Worm (Caenorhabditis elegans): Measurements from ENCODE around the gene Y37E11B.7.
"Not testable (repeated sequence)": the region's sequence is repeated elsewhere in the genome, so short reads cannot be mapped to it uniquely, and the experiment has no call there.

Gene Y37E11B.7

ce11 chrIV:3582806-3583205 is 17.2 kb downstream of the Y37E11B.7 start, which contains the start of gene blos-7:
Gene blos-7, minus strand, starts transcription at chrIV:3582906.
- TF ChIP-seq ama-1 (optimal IDR thresholded peaks at IDR 0.05); flt-1 (GFP tag; IDR thresholded peaks at IDR 0.05); F13C5.2 (tag; optimal IDR thresholded peaks at IDR 0.05): not testable (repeated sequence)

DNA sequence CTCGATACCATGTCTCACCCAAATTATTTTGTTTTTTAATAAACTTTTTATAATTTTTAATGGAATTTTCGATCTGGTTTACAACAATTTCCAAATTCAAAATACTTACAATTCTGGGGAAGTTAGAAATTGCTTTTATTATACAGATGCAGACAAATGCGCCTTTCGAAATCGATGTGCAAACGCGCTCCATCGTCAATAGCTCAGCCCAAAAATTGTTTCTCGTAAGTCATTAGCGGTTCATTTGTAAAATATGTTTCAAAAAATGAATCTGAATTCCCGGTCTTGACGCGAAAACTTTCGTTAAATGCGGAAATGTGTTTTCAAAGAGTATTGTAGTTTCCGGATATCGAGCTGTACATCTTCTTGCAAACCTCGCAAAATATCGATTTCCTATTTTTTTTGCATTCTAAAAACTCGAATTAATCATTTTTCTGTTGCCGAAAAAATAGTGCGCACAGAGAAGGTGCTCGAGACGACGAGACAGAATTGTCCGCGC is 20.4 kb downstream of the Y37E11B.7 start, which contains the start of gene Y37E11B.1:
Gene Y37E11B.1, plus strand, starts transcription at position 145 of the 499 bp plus-strand sequence.
- TF ChIP-seq scrt-1 (GFP tag; IDR thresholded peaks at IDR 0.05) (no peak), ets-7 (tag; optimal IDR thresholded peaks at IDR 0.05) (no peak), ceh-36 (tag; optimal IDR thresholded peaks at IDR 0.05) (no peak), pes-1 (GFP tag; IDR thresholded peaks at IDR 0.05) (no peak), ceh-13 (GFP tag; optimal IDR thresholded peaks at IDR 0.05) (no peak), ama-1 (optimal IDR thresholded peaks at IDR 0.05) (no peak), hnd-1 (tag; optimal IDR thresholded peaks at IDR 0.05) (no peak), sea-1 (GFP tag; conservative IDR thresholded peaks at IDR 0.05) (no peak), tra-4 (tag; optimal IDR thresholded peaks at IDR 0.05) (no peak), hmg-4 (GFP tag; optimal IDR thresholded peaks at IDR 0.05) (no peak), tbx-37 (GFP tag; conservative IDR thresholded peaks at IDR 0.05) (no peak), aly-1 (tag; optimal IDR thresholded peaks at IDR 0.05) (no peak), flt-1 (GFP tag; IDR thresholded peaks at IDR 0.05) (no peak), hmbx-1 (tag; optimal IDR thresholded peaks at IDR 0.05) (no peak)

DNA sequence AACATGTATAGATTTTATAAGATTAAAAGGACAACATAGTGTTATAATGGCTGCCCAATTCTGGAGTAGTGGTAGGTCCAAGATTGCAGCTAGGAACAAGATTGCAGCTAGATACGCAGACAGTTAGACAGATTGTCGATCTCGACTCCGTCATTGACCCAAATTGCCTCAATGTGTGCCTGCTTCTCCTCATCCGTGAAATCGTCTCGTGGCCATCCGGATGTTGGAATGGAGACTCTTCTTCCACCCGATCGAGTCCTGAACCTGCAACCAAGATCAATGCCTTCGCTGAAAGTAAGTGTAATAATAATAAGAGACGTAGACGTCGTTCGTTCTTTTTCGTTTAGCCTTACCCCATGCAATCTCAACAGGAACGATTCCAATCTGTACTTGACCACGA is 21.3 kb downstream of the Y37E11B.7 start:
- no peak for TF ChIP-seq sea-1 (GFP tag; conservative IDR thresholded peaks at IDR 0.05)
- no peak for TF ChIP-seq tbx-37 (GFP tag; conservative IDR thresholded peaks at IDR 0.05)
- no peak for TF ChIP-seq hnd-1 (tag; optimal IDR thresholded peaks at IDR 0.05)
- TF ChIP-seq tbx-11 (GFP tag; IDR thresholded peaks at IDR 0.05) = no peak
- TF ChIP-seq scrt-1 (GFP tag; IDR thresholded peaks at IDR 0.05) = no peak
- no peak for TF ChIP-seq flt-1 (GFP tag; IDR thresholded peaks at IDR 0.05)
- TF ChIP-seq B0310.2 (tag; optimal IDR thresholded peaks at IDR 0.05) = no peak
- TF ChIP-seq hmg-4 (GFP tag; optimal IDR thresholded peaks at IDR 0.05) = no peak
- TF ChIP-seq ceh-13 (GFP tag; optimal IDR thresholded peaks at IDR 0.05) = no peak
- no peak for TF ChIP-seq pes-1 (GFP tag; IDR thresholded peaks at IDR 0.05)
- TF ChIP-seq tra-4 (tag; optimal IDR thresholded peaks at IDR 0.05) = no peak
- TF ChIP-seq ets-7 (tag; optimal IDR thresholded peaks at IDR 0.05) = no peak
- TF ChIP-seq aly-1 (tag; optimal IDR thresholded peaks at IDR 0.05) = no peak

ce11 chrIV:3578155-3578554 is 21.8 kb downstream of the Y37E11B.7 start, which contains the start of gene Y37E11B.2:
Gene Y37E11B.2, plus strand, starts transcription at chrIV:3578455.
- TF ChIP-seq tbx-11 (GFP tag; IDR thresholded peaks at IDR 0.05) (no peak), ceh-13 (GFP tag; optimal IDR thresholded peaks at IDR 0.05) (no peak), flt-1 (GFP tag; IDR thresholded peaks at IDR 0.05) (no peak), pes-1 (GFP tag; IDR thresholded peaks at IDR 0.05) (no peak), F13C5.2 (tag; optimal IDR thresholded peaks at IDR 0.05) (no peak), scrt-1 (GFP tag; IDR thresholded peaks at IDR 0.05) (no peak), aly-1 (tag; optimal IDR thresholded peaks at IDR 0.05) (no peak)

- TF ChIP-seq aly-1 (tag; optimal IDR thresholded peaks at IDR 0.05) (no peak), sea-1 (GFP tag; conservative IDR thresholded peaks at IDR 0.05) (no peak), scrt-1 (GFP tag; IDR thresholded peaks at IDR 0.05) (no peak)
These were observed 29.4 kb downstream of the Y37E11B.7 start for ce11 chrIV:3570612-3571011.

ce11 chrIV:3568608-3569007 is 31.4 kb downstream of the Y37E11B.7 start, which contains the start of gene otpl-1:
Gene otpl-1, plus strand, starts transcription at chrIV:3568979.
- TF ChIP-seq B0310.2 (tag; optimal IDR thresholded peaks at IDR 0.05) (no peak), pes-1 (GFP tag; IDR thresholded peaks at IDR 0.05) (no peak), tra-4 (tag; optimal IDR thresholded peaks at IDR 0.05) (no peak), tbx-37 (GFP tag; conservative IDR thresholded peaks at IDR 0.05) (no peak), ceh-13 (GFP tag; optimal IDR thresholded peaks at IDR 0.05) (no peak), hmbx-1 (tag; optimal IDR thresholded peaks at IDR 0.05) (no peak), F13C5.2 (tag; optimal IDR thresholded peaks at IDR 0.05) (no peak), tbx-11 (GFP tag; IDR thresholded peaks at IDR 0.05) (no peak), aly-1 (tag; optimal IDR thresholded peaks at IDR 0.05) (no peak), hmg-4 (GFP tag; optimal IDR thresholded peaks at IDR 0.05) (no peak), flt-1 (GFP tag; IDR thresholded peaks at IDR 0.05) (no peak), scrt-1 (GFP tag; IDR thresholded peaks at IDR 0.05) (no peak), sea-1 (GFP tag; conservative IDR thresholded peaks at IDR 0.05) (no peak), hnd-1 (tag; optimal IDR thresholded peaks at IDR 0.05) (no peak), ets-7 (tag; optimal IDR thresholded peaks at IDR 0.05) (no peak)

ce11 chrIV:3564901-3565300 is 35.1 kb downstream of the Y37E11B.7 start, which contains the start of gene sre-5:
Gene sre-5, plus strand, starts transcription at chrIV:3565201.
- TF ChIP-seq tra-4 (tag; optimal IDR thresholded peaks at IDR 0.05) = no peak
- TF ChIP-seq flt-1 (GFP tag; IDR thresholded peaks at IDR 0.05) = no peak
- TF ChIP-seq hnd-1 (tag; optimal IDR thresholded peaks at IDR 0.05) = no peak
- no peak for TF ChIP-seq hmbx-1 (tag; optimal IDR thresholded peaks at IDR 0.05)
- no peak for TF ChIP-seq F13C5.2 (tag; optimal IDR thresholded peaks at IDR 0.05)
- no peak for TF ChIP-seq ceh-36 (tag; optimal IDR thresholded peaks at IDR 0.05)
- no peak for TF ChIP-seq B0310.2 (tag; optimal IDR thresholded peaks at IDR 0.05)
- no peak for TF ChIP-seq scrt-1 (GFP tag; IDR thresholded peaks at IDR 0.05)
- no peak for TF ChIP-seq hmg-4 (GFP tag; optimal IDR thresholded peaks at IDR 0.05)
- TF ChIP-seq aly-1 (tag; optimal IDR thresholded peaks at IDR 0.05) = no peak
- TF ChIP-seq ets-7 (tag; optimal IDR thresholded peaks at IDR 0.05) = no peak
- no peak for TF ChIP-seq pes-1 (GFP tag; IDR thresholded peaks at IDR 0.05)
- no peak for TF ChIP-seq tbx-37 (GFP tag; conservative IDR thresholded peaks at IDR 0.05)
- no peak for TF ChIP-seq ama-1 (optimal IDR thresholded peaks at IDR 0.05)

- TF ChIP-seq tbx-37 (GFP tag; conservative IDR thresholded peaks at IDR 0.05) (no peak), ets-7 (tag; optimal IDR thresholded peaks at IDR 0.05) (no peak), hnd-1 (tag; optimal IDR thresholded peaks at IDR 0.05) (no peak), hmg-4 (GFP tag; optimal IDR thresholded peaks at IDR 0.05) (no peak), ama-1 (optimal IDR thresholded peaks at IDR 0.05) (no peak), tra-4 (tag; optimal IDR thresholded peaks at IDR 0.05) (no peak), F13C5.2 (tag; optimal IDR thresholded peaks at IDR 0.05) (no peak), sea-1 (GFP tag; conservative IDR thresholded peaks at IDR 0.05) (no peak), hmbx-1 (tag; optimal IDR thresholded peaks at IDR 0.05) (no peak)
These were observed 40.8 kb downstream of the Y37E11B.7 start for ce11 chrIV:3559201-3559600.

Data from whole organism, early embryonic.